Worm (Caenorhabditis elegans) whole organism, early embryonic: ENCODE results near the gene C01G6.9.

ENCODE experiments used
- F13C5.2 ChIP-seq: sonication (generic microtip); optimal IDR thresholded peaks from 2 replicates; lab custom pipeline; 2017; ENCODE audit warnings: mild to moderate bottlenecking, missing genetic modification characterization, inconsistent platforms, missing compliant biosample characterization
- aly-1 ChIP-seq: sonication (generic microtip); optimal IDR thresholded peaks from 2 replicates; lab custom pipeline; 2016; ENCODE audit warnings: missing genetic modification characterization, missing compliant biosample characterization
- ama-1 ChIP-seq: fragments of 150-350 bp; optimal IDR thresholded peaks from 2 replicates; lab custom pipeline; 2014
- flt-1 ChIP-seq: fragments of 200-800 bp; sonication (Bioruptor generic); IDR thresholded peaks from 2 replicates; pipeline ENCODE4 v1.3.6; 2022; ENCODE audit warnings: missing genetic modification characterization, missing compliant biosample characterization
- hnd-1 ChIP-seq: sonication (generic microtip); optimal IDR thresholded peaks from 2 replicates; lab custom pipeline; 2016; ENCODE audit warnings: missing genetic modification characterization, missing compliant biosample characterization

DNA sequence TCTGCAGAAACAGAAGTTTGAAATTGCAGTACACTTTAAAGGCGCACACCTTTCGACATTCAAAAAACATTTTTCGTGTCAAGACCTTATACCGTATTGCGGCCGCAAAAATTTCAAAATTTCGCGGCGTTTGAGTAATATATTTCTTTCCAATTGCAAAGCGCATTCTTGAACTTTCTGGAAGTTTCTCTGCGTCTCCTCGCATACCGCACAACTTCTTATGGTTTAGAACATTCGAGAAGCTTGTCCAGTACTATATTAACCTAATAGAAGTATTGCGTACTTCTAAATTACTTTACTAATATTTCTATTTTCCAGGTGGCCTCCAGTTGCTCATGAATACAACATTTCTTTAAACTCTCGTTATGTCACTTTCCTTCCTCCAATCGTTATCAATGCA lies 41.0 kb upstream of the C01G6.9 start:
- TF ChIP-seq flt-1, result no peak
- TF ChIP-seq ama-1 (lab: Kevin White, UChicago), result no peak
- TF ChIP-seq hnd-1 (tag; lab: Kevin White, UChicago), result no peak
- TF ChIP-seq F13C5.2, result no peak
- TF ChIP-seq aly-1, result no peak
